Worm (Caenorhabditis elegans): ENCODE data around the gene Y70G10A.4.

Gene Y70G10A.4

ce11 chrIII:10240073-10240472 lies 18.1 kb downstream of the Y70G10A.4 start:
- TF ChIP-seq elt-1 (tag; optimal IDR thresholded peaks at IDR 0.05; ENCODE audit: borderline replicate concordance, insufficient read depth), result no peak
- TF ChIP-seq ztf-11 (tag; optimal IDR thresholded peaks at IDR 0.05), result no peak
- no peak for TF ChIP-seq mab-5 (tag; optimal IDR thresholded peaks at IDR 0.05)
- TF ChIP-seq lsy-2 (tag; optimal IDR thresholded peaks at IDR 0.05), result no peak
- no peak for TF ChIP-seq cnd-1 (tag; optimal IDR thresholded peaks at IDR 0.05)
- TF ChIP-seq unc-120 (tag; optimal IDR thresholded peaks at IDR 0.05; ENCODE audit: poor library complexity, severe bottlenecking), result no peak
- no peak for TF ChIP-seq ces-1 (GFP tag; optimal IDR thresholded peaks at IDR 0.05)
- no peak for TF ChIP-seq snpc-4 (tag; optimal IDR thresholded peaks at IDR 0.05)
- no peak for TF ChIP-seq hlh-1 (tag; optimal IDR thresholded peaks at IDR 0.05)
- TF ChIP-seq ceh-39 (tag; optimal IDR thresholded peaks at IDR 0.05), result no peak
- TF ChIP-seq drap-1 (GFP tag; optimal IDR thresholded peaks at IDR 0.05), result no peak
- TF ChIP-seq unc-39 (tag; optimal IDR thresholded peaks at IDR 0.05), result no peak
- TF ChIP-seq flh-1 (GFP tag; optimal IDR thresholded peaks at IDR 0.05), result no peak
- no peak for TF ChIP-seq unc-62 (GFP tag; optimal IDR thresholded peaks at IDR 0.05)
- no peak for TF ChIP-seq nhr-28 (tag; optimal IDR thresholded peaks at IDR 0.05)
- no peak for TF ChIP-seq blmp-1 (tag; optimal IDR thresholded peaks at IDR 0.05)

- no peak for TF ChIP-seq nhr-12 (tag; optimal IDR thresholded peaks at IDR 0.05)
- TF ChIP-seq sem-2 (GFP tag; optimal IDR thresholded peaks at IDR 0.05), result no peak
- TF ChIP-seq lsy-2 (tag; optimal IDR thresholded peaks at IDR 0.05), result no peak
- TF ChIP-seq nhr-28 (tag; optimal IDR thresholded peaks at IDR 0.05), result no peak
- TF ChIP-seq ceh-43 (GFP tag; optimal IDR thresholded peaks at IDR 0.05), result no peak
- TF ChIP-seq ceh-83 (GFP tag; optimal IDR thresholded peaks at IDR 0.05), result no peak
- no peak for TF ChIP-seq nhr-237 (tag; optimal IDR thresholded peaks at IDR 0.05)
- TF ChIP-seq mep-1 (tag; optimal IDR thresholded peaks at IDR 0.05), result no peak
- TF ChIP-seq mab-5 (tag; optimal IDR thresholded peaks at IDR 0.05), result no peak
- no peak for TF ChIP-seq flh-1 (GFP tag; optimal IDR thresholded peaks at IDR 0.05)
- TF ChIP-seq zip-8 (tag; optimal IDR thresholded peaks at IDR 0.05), result no peak
- no peak for TF ChIP-seq snpc-4 (tag; optimal IDR thresholded peaks at IDR 0.05)
- TF ChIP-seq nhr-76 (tag; optimal IDR thresholded peaks at IDR 0.05), result no peak
- TF ChIP-seq lin-32 (GFP tag; optimal IDR thresholded peaks at IDR 0.05), result no peak
- TF ChIP-seq bed-3 (GFP tag; optimal IDR thresholded peaks at IDR 0.05), result no peak
- TF ChIP-seq unc-62 (GFP tag; optimal IDR thresholded peaks at IDR 0.05), result no peak
- no peak for TF ChIP-seq mls-2 (tag; optimal IDR thresholded peaks at IDR 0.05)
- TF ChIP-seq pha-4 (tag; optimal IDR thresholded peaks at IDR 0.05), result no peak
- no peak for TF ChIP-seq unc-39 (tag; optimal IDR thresholded peaks at IDR 0.05)
Observed at ce11 chrIII:10241332-10241829, 19.4 kb downstream of the Y70G10A.4 start.

- no peak for TF ChIP-seq lin-32 (GFP tag; optimal IDR thresholded peaks at IDR 0.05)
- TF ChIP-seq nhr-237 (tag; optimal IDR thresholded peaks at IDR 0.05), result no peak
- no peak for TF ChIP-seq cnd-1 (tag; optimal IDR thresholded peaks at IDR 0.05)
- no peak for TF ChIP-seq ceh-43 (GFP tag; optimal IDR thresholded peaks at IDR 0.05)
- TF ChIP-seq M03D4.4 (tag; optimal IDR thresholded peaks at IDR 0.05), result no peak
- no peak for TF ChIP-seq sptf-1 (tag; optimal IDR thresholded peaks at IDR 0.05)
- no peak for TF ChIP-seq ceh-39 (tag; optimal IDR thresholded peaks at IDR 0.05)
- no peak for TF ChIP-seq mab-5 (tag; optimal IDR thresholded peaks at IDR 0.05)
- TF ChIP-seq blmp-1 (tag; optimal IDR thresholded peaks at IDR 0.05), result no peak
- TF ChIP-seq elt-1 (tag; optimal IDR thresholded peaks at IDR 0.05; ENCODE audit: borderline replicate concordance, insufficient read depth), result no peak
- no peak for TF ChIP-seq ces-1 (GFP tag; optimal IDR thresholded peaks at IDR 0.05)
- no peak for TF ChIP-seq ceh-83 (GFP tag; optimal IDR thresholded peaks at IDR 0.05)
- no peak for TF ChIP-seq hlh-1 (tag; optimal IDR thresholded peaks at IDR 0.05)
- no peak for TF ChIP-seq lsy-2 (tag; optimal IDR thresholded peaks at IDR 0.05)
- no peak for TF ChIP-seq nhr-2 (tag; optimal IDR thresholded peaks at IDR 0.05)
Observed at ce11 chrIII:10244013-10244412, 22.1 kb downstream of the Y70G10A.4 start.

- TF ChIP-seq mep-1 (tag; optimal IDR thresholded peaks at IDR 0.05) (peak; percentile 69), pha-4 (tag; optimal IDR thresholded peaks at IDR 0.05) (no peak), mls-2 (tag; optimal IDR thresholded peaks at IDR 0.05) (no peak), nhr-237 (tag; optimal IDR thresholded peaks at IDR 0.05) (peak; percentile 66), elt-1 (tag; optimal IDR thresholded peaks at IDR 0.05; ENCODE audit: borderline replicate concordance, insufficient read depth) (no peak), tbx-8 (GFP tag; optimal IDR thresholded peaks at IDR 0.05) (no peak), unc-120 (tag; optimal IDR thresholded peaks at IDR 0.05; ENCODE audit: poor library complexity, severe bottlenecking) (peak; percentile 60), hlh-1 (tag; optimal IDR thresholded peaks at IDR 0.05) (peak; percentile 29), nhr-28 (tag; optimal IDR thresholded peaks at IDR 0.05) (no peak), zip-8 (tag; optimal IDR thresholded peaks at IDR 0.05) (no peak), lsy-2 (tag; optimal IDR thresholded peaks at IDR 0.05) (peak; percentile 39), bed-3 (GFP tag; optimal IDR thresholded peaks at IDR 0.05) (no peak), M03D4.4 (tag; optimal IDR thresholded peaks at IDR 0.05) (no peak), nhr-76 (tag; optimal IDR thresholded peaks at IDR 0.05) (no peak), sptf-1 (tag; optimal IDR thresholded peaks at IDR 0.05) (no peak)
Observed at ce11 chrIII:10248441-10249137, 26.6 kb downstream of the Y70G10A.4 start, which contains the start of the genes div-1 and cor-1. div-1 (minus strand) TSS chrIII:10248559. cor-1 (plus strand) TSS chrIII:10249111.

Measured in whole organism, mixed stage, embryonic.